Worm (Caenorhabditis elegans): Measurements from ENCODE around the gene C07D10.6.

DNA sequence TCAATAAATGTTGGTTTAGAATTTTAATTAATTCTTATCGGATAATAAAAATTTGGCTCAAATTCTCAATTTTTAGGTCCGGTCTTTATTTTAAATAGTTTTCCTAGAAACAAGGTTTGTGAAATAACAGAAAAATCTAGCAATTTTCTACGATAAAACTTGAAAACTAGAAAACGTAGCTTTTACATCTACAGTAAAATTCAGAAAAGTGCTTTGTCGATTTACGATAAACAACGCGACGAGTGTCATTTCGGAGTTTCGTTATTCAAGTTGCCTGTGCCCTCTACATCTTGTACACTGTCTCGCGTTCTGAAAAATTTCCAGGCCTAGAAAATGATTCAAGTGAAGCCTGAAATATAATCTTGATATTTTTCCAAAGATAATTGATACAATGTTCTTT is 22.3 kb upstream of the C07D10.6 start:
- TF ChIP-seq sea-1 (GFP tag; conservative IDR thresholded peaks at IDR 0.05) (no peak), hmbx-1 (tag; optimal IDR thresholded peaks at IDR 0.05) (no peak), F13C5.2 (tag; optimal IDR thresholded peaks at IDR 0.05) (no peak), ceh-36 (tag; optimal IDR thresholded peaks at IDR 0.05) (no peak), ceh-13 (GFP tag; optimal IDR thresholded peaks at IDR 0.05) (no peak), flt-1 (GFP tag; IDR thresholded peaks at IDR 0.05) (no peak), tbx-11 (GFP tag; IDR thresholded peaks at IDR 0.05) (no peak), ama-1 (optimal IDR thresholded peaks at IDR 0.05) (no peak)

Data from whole organism, early embryonic.